Fruit fly (Drosophila melanogaster) whole organism, wandering third instar larva: ENCODE measurements around the gene CG32461.

ENCODE experiments used
- Abd-B ChIP-seq: fragments of >200 bp; optimal IDR thresholded peaks from 2 replicates; lab custom pipeline; 2017; ENCODE audit warnings: missing biosample characterization, missing genetic modification characterization
- CrebA ChIP-seq: fragments of 200-800 bp; sonication (Bioruptor generic); optimal IDR thresholded peaks from 2 replicates; lab custom pipeline; 2016; ENCODE audit warnings: missing biosample characterization, mild to moderate bottlenecking, missing genetic modification characterization, borderline replicate concordance
- Jra ChIP-seq: sonication (Bioruptor generic); optimal IDR thresholded peaks from 2 replicates; lab custom pipeline; 2016; ENCODE audit warnings: missing biosample characterization, missing genetic modification characterization
- N ChIP-seq: fragments of >200 bp; optimal IDR thresholded peaks from 2 replicates; lab custom pipeline; 2018; ENCODE audit warnings: missing biosample characterization, missing external identifiers, missing genetic modification characterization
- dl ChIP-seq, 2 experiments: fragments of 175-275, 200-275 bp in 1 of 2; fragments of 200-275 bp in 1 of 2; sonication (Bioruptor generic); optimal IDR thresholded peaks; lab custom pipeline; 2018; ENCODE audit warnings: mild to moderate bottlenecking in 2 of 2, missing biosample characterization in 2 of 2, missing genetic modification characterization in 2 of 2, moderate library complexity in 2 of 2; ENCODE audit not compliant: partially characterized antibody in 2 of 2, insufficient read depth in 1 of 2
- dmrt93B ChIP-seq: fragments of 200-800 bp; sonication (Bioruptor generic); optimal IDR thresholded peaks from 2 replicates; lab custom pipeline; 2018; ENCODE audit warnings: missing biosample characterization, mild to moderate bottlenecking, missing genetic modification characterization
- h ChIP-seq: fragments of 200-800 bp; sonication (Bioruptor generic); optimal IDR thresholded peaks from 3 replicates; lab custom pipeline; 2016; ENCODE audit warnings: missing biosample characterization, mild to moderate bottlenecking, missing genetic modification characterization
- pan ChIP-seq: fragments of >200 bp; optimal IDR thresholded peaks from 2 replicates; lab custom pipeline; 2017
- psq ChIP-seq: fragments of 200-800 bp; sonication (Bioruptor generic); optimal IDR thresholded peaks from 3 replicates; lab custom pipeline; 2017; ENCODE audit warnings: missing biosample characterization, mild to moderate bottlenecking, missing genetic modification characterization, moderate library complexity
- sv ChIP-seq: fragments of 200-800 bp; sonication (Bioruptor generic); optimal IDR thresholded peaks from 3 replicates; lab custom pipeline; 2016; ENCODE audit warnings: missing biosample characterization, missing genetic modification characterization

- TF ChIP-seq Abd-B (GFP tag; lab: Kevin White, UChicago) (no peak), pan (lab: Kevin White, UChicago) (no peak), dl (GFP tag; optimal IDR thresholded peaks at IDR 0.05; lab: Kevin White, UChicago; ENCODE audit: insufficient read depth in 1 of 2, partially characterized antibody in 2 of 2) (no peak), CrebA (GFP tag; lab: Kevin White, UChicago) (no peak), dmrt93B (GFP tag; lab: Kevin White, UChicago) (no peak), N (no peak), h (GFP tag; lab: Kevin White, UChicago) (no peak), Jra (GFP tag; lab: Kevin White, UChicago) (no peak), sv (GFP tag; lab: Kevin White, UChicago) (no peak), psq (GFP tag; lab: Kevin White, UChicago) (no peak)
Observed at dm6 chr3L:22989495-22989894, 34.4 kb upstream of the CG32461 start.
